Worm (Caenorhabditis elegans): ENCODE data around the gene R160.12.

- no peak for TF ChIP-seq nhr-76 (tag; optimal IDR thresholded peaks at IDR 0.05)
- TF ChIP-seq nhr-28 (tag; optimal IDR thresholded peaks at IDR 0.05), result no peak
- no peak for TF ChIP-seq flh-1 (GFP tag; optimal IDR thresholded peaks at IDR 0.05)
- no peak for TF ChIP-seq ztf-11 (tag; optimal IDR thresholded peaks at IDR 0.05)
- TF ChIP-seq mep-1 (tag; optimal IDR thresholded peaks at IDR 0.05), result no peak
- TF ChIP-seq ceh-39 (tag; optimal IDR thresholded peaks at IDR 0.05), result no peak
- TF ChIP-seq pha-4 (tag; optimal IDR thresholded peaks at IDR 0.05), result no peak
These were observed 788 bp downstream of the R160.12 start, which contains the start of gene R160.2 for ce11 chrX:4376801-4377200.

Data from whole organism, mixed stage, embryonic.